Fruit fly (Drosophila melanogaster): ENCODE results near the gene PH4alphaMP.

DNA sequence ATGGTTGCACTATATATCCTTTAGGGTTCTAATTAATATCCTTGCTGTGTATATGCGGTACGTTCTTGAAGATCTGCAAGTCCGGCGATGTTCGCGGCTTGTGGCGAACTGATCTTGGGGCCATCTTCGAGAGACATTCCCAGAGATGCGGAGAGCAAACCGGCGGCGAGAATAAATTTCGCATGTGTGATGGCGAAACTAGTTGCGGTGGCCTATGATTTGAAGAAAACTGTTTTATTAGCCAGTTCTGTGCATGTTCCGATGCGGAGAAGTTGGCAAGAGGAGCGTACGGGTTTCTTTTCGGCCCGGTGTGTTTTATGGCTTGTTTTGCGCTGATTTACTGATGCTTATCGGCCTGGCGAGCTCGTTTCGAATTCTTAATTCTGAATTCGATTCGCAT is 4.3 kb upstream of the PH4alphaMP start, which contains the start of gene PH4alphaNE1:
- no peak for TF ChIP-seq ss (GFP tag; optimal IDR thresholded peaks at IDR 0.05)
- no peak for TF ChIP-seq Gug (GFP tag; IDR thresholded peaks at IDR 0.05)
